Worm (Caenorhabditis elegans) whole organism, mixed stage, embryonic: ENCODE measurements around the gene sru-3.

ENCODE experiments used
- M03D4.4 ChIP-seq: sonication (generic microtip); optimal IDR thresholded peaks from 2 replicates; lab custom pipeline; 2017; ENCODE audit warnings: mild to moderate bottlenecking, missing genetic modification characterization, missing compliant biosample characterization
- bed-3 ChIP-seq: fragments of 200-800 bp; sonication (Bioruptor generic); optimal IDR thresholded peaks from 3 replicates; lab custom pipeline; 2018; ENCODE audit warnings: mild to moderate bottlenecking, missing genetic modification characterization, moderate library complexity, missing compliant biosample characterization
- blmp-1 ChIP-seq: fragments of 150-350 bp; optimal IDR thresholded peaks from 2 replicates; lab custom pipeline; 2014; ENCODE audit warnings: missing biosample characterization, missing genetic modification characterization
- ceh-43 ChIP-seq: fragments of 200-800 bp; sonication (Bioruptor generic); optimal IDR thresholded peaks from 2 replicates; lab custom pipeline; 2018; ENCODE audit warnings: mild to moderate bottlenecking, missing genetic modification characterization, moderate library complexity, missing compliant biosample characterization
- ceh-83 ChIP-seq: fragments of 200-800 bp; sonication (Bioruptor generic); optimal IDR thresholded peaks from 2 replicates; lab custom pipeline; 2018; ENCODE audit warnings: mild to moderate bottlenecking, missing genetic modification characterization, missing compliant biosample characterization
- ces-1 ChIP-seq: fragments of 150-350 bp; optimal IDR thresholded peaks from 2 replicates; lab custom pipeline; 2014; ENCODE audit warnings: missing biosample characterization, missing genetic modification reagents, missing genetic modification characterization
- cnd-1 ChIP-seq: fragments of 200-800 bp; sonication (Bioruptor generic); optimal IDR thresholded peaks from 2 replicates; lab custom pipeline; 2018; ENCODE audit warnings: mild to moderate bottlenecking, missing genetic modification characterization, missing compliant biosample characterization
- elt-1 ChIP-seq: sonication (generic microtip); optimal IDR thresholded peaks from 2 replicates; lab custom pipeline; 2017; ENCODE audit warnings: missing genetic modification characterization, mild to moderate bottlenecking, missing compliant biosample characterization, antibody characterized with exemption, moderate library complexity, borderline replicate concordance; ENCODE audit not compliant: insufficient read depth
- flh-1 ChIP-seq: fragments of 200-800 bp; sonication (Bioruptor generic); optimal IDR thresholded peaks from 2 replicates; lab custom pipeline; 2018; ENCODE audit warnings: mild to moderate bottlenecking, missing genetic modification characterization, moderate library complexity, missing compliant biosample characterization
- ham-2 ChIP-seq: fragments of 200-800 bp; sonication (Bioruptor generic); optimal IDR thresholded peaks from 2 replicates; lab custom pipeline; 2018; ENCODE audit warnings: mild to moderate bottlenecking, missing genetic modification characterization, missing compliant biosample characterization
- lin-13 ChIP-seq: fragments of 150-350 bp; optimal IDR thresholded peaks from 2 replicates; lab custom pipeline; 2014; ENCODE audit warnings: missing biosample characterization, missing genetic modification characterization
- lin-32 ChIP-seq: fragments of 200-800 bp; sonication (Bioruptor generic); optimal IDR thresholded peaks from 2 replicates; lab custom pipeline; 2018; ENCODE audit warnings: mild to moderate bottlenecking, missing genetic modification characterization, missing compliant biosample characterization
- lsy-2 ChIP-seq: fragments of 150-350 bp; optimal IDR thresholded peaks from 2 replicates; lab custom pipeline; 2014; ENCODE audit warnings: missing biosample characterization, missing genetic modification characterization
- mab-5 ChIP-seq: fragments of 150-350 bp; optimal IDR thresholded peaks from 2 replicates; lab custom pipeline; 2014; ENCODE audit warnings: missing biosample characterization, missing genetic modification characterization
- mep-1 ChIP-seq: fragments of 150-350 bp; optimal IDR thresholded peaks from 2 replicates; lab custom pipeline; 2017; ENCODE audit warnings: missing biosample characterization, missing genetic modification reagents, missing genetic modification characterization, inconsistent platforms
- mls-2 ChIP-seq: sonication (generic microtip); optimal IDR thresholded peaks from 2 replicates; lab custom pipeline; 2016; ENCODE audit warnings: mild to moderate bottlenecking, missing genetic modification characterization, moderate library complexity, missing compliant biosample characterization
- nhr-12 ChIP-seq: fragments of 150-350 bp; optimal IDR thresholded peaks from 2 replicates; lab custom pipeline; 2014; ENCODE audit warnings: missing biosample characterization, missing genetic modification characterization
- nhr-2 ChIP-seq: fragments of 150-350 bp; optimal IDR thresholded peaks from 2 replicates; lab custom pipeline; 2014; ENCODE audit warnings: missing biosample characterization, missing genetic modification characterization
- nhr-237 ChIP-seq: fragments of 150-350 bp; optimal IDR thresholded peaks from 2 replicates; lab custom pipeline; 2014; ENCODE audit warnings: missing biosample characterization, missing genetic modification characterization
- nhr-28 ChIP-seq: fragments of 150-350 bp; optimal IDR thresholded peaks from 2 replicates; lab custom pipeline; 2014; ENCODE audit warnings: missing biosample characterization, missing genetic modification characterization
- nhr-76 ChIP-seq: sonication (generic microtip); optimal IDR thresholded peaks from 2 replicates; lab custom pipeline; 2017; ENCODE audit warnings: missing biosample characterization, missing genetic modification characterization
- pha-4 ChIP-seq: fragments of 150-350 bp; optimal IDR thresholded peaks from 2 replicates; lab custom pipeline; 2018; ENCODE audit warnings: missing biosample characterization, missing genetic modification reagents, missing genetic modification characterization
- sem-2 ChIP-seq: fragments of 200-800 bp; sonication (Bioruptor generic); optimal IDR thresholded peaks from 2 replicates; lab custom pipeline; 2018; ENCODE audit warnings: mild to moderate bottlenecking, missing genetic modification characterization, missing compliant biosample characterization
- snpc-4 ChIP-seq: fragments of 150-350 bp; optimal IDR thresholded peaks from 2 replicates; lab custom pipeline; 2014; ENCODE audit warnings: missing biosample characterization, missing genetic modification characterization
- sptf-1 ChIP-seq: sonication (generic microtip); optimal IDR thresholded peaks from 2 replicates; lab custom pipeline; 2017; ENCODE audit warnings: mild to moderate bottlenecking, missing genetic modification characterization, moderate library complexity, missing compliant biosample characterization
- tbx-8 ChIP-seq: fragments of 200-800 bp; sonication (Bioruptor generic); optimal IDR thresholded peaks from 2 replicates; lab custom pipeline; 2018; ENCODE audit warnings: mild to moderate bottlenecking, missing genetic modification characterization, moderate library complexity, missing compliant biosample characterization
- unc-120 ChIP-seq: sonication (generic microtip); optimal IDR thresholded peaks from 2 replicates; lab custom pipeline; 2017; ENCODE audit warnings: missing genetic modification characterization, missing compliant biosample characterization; ENCODE audit not compliant: poor library complexity, severe bottlenecking
- unc-39 ChIP-seq: fragments of 150-350 bp; optimal IDR thresholded peaks from 2 replicates; lab custom pipeline; 2014; ENCODE audit warnings: missing biosample characterization, missing genetic modification characterization
- unc-62 ChIP-seq: fragments of 150-350 bp; optimal IDR thresholded peaks from 2 replicates; lab custom pipeline; 2014; ENCODE audit warnings: missing biosample characterization, missing genetic modification reagents, missing genetic modification characterization
- zip-8 ChIP-seq: fragments of 150-350 bp; optimal IDR thresholded peaks from 2 replicates; lab custom pipeline; 2014; ENCODE audit warnings: missing biosample characterization, missing genetic modification characterization
- ztf-11 ChIP-seq: fragments of 150-350 bp; optimal IDR thresholded peaks from 2 replicates; lab custom pipeline; 2014; ENCODE audit warnings: missing biosample characterization, missing genetic modification characterization

sru-3 gene

DNA sequence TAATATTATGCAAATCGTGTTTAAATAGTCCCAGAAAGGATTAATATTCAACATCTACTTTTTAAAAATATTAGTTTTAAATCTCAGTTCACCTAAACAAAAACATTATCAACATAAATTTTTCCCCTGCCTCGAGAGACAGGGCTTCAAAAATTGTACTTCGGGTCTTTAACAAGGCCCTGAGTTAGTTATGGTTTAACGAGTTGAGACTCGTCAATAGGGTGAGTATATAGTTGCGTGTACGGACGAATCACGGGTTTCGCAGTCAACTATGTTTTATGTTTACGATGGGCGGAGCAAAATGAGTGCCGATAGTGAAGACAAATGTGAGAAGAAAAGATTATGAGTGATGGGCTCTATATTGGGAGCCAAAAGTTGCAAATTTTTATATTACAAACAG lies 15.2 kb downstream of the sru-3 start:
- TF ChIP-seq unc-39 (tag; lab: Kevin White, UChicago), result no peak
- TF ChIP-seq ham-2 (GFP tag; lab: Kevin White, UChicago), result no peak
- no peak for TF ChIP-seq nhr-237 (tag; lab: Kevin White, UChicago)
- TF ChIP-seq mep-1, result no peak
- TF ChIP-seq ceh-83 (GFP tag; lab: Kevin White, UChicago), result no peak
- no peak for TF ChIP-seq M03D4.4 (tag; lab: Kevin White, UChicago)
- no peak for TF ChIP-seq flh-1 (GFP tag; lab: Kevin White, UChicago)

- TF ChIP-seq sem-2 (GFP tag; lab: Kevin White, UChicago), result no peak
- no peak for TF ChIP-seq mls-2 (tag; lab: Kevin White, UChicago)
- no peak for TF ChIP-seq ceh-83 (GFP tag; lab: Kevin White, UChicago)
- no peak for TF ChIP-seq mep-1
- no peak for TF ChIP-seq flh-1 (GFP tag; lab: Kevin White, UChicago)
- no peak for TF ChIP-seq nhr-28 (tag; lab: Kevin White, UChicago)
- TF ChIP-seq unc-39 (tag; lab: Kevin White, UChicago), result no peak
- no peak for TF ChIP-seq unc-120 (tag; lab: Kevin White, UChicago)
- TF ChIP-seq nhr-237 (tag; lab: Kevin White, UChicago), result no peak
- TF ChIP-seq ces-1 (GFP tag; lab: Kevin White, UChicago), result no peak
- no peak for TF ChIP-seq zip-8 (tag; lab: Kevin White, UChicago)
- no peak for TF ChIP-seq bed-3 (GFP tag; lab: Kevin White, UChicago)
- TF ChIP-seq elt-1, result no peak
- TF ChIP-seq snpc-4 (tag; lab: Kevin White, UChicago), result no peak
- TF ChIP-seq unc-62, result no peak
Measured at ce11 chrIV:9512836-9513235, 16.4 kb downstream of the sru-3 start, which contains the start of gene C33A12.3. C33A12.3 (minus strand) TSS chrIV:9513002.

DNA sequence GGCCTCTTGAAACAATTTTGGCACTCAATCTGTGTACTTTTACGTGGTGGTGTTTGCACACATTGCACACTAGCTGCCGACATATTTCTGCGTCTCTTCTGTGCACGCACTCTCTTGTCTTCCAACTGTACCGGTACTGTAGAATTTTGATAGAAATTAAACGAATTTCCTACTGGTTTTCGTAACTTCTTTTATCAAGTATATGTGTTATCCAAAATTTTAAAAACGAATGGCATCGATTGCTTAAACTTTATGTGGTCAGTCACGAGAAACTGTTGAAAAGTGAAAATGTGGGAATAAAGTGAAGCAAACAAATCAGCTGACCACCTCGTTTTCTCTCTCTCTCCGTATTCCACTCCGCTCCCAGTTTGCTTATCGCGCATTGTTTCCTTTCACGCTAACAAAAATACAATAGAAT lies 17.0 kb downstream of the sru-3 start:
- TF ChIP-seq pha-4 (tag; lab: Kevin White, UChicago) (no peak), mep-1 (no peak), blmp-1 (tag; lab: Kevin White, UChicago) (peak; percentile 51), lin-32 (GFP tag; lab: Kevin White, UChicago) (no peak), mls-2 (tag; lab: Kevin White, UChicago) (no peak), sptf-1 (tag; lab: Kevin White, UChicago) (no peak), nhr-12 (tag; lab: Kevin White, UChicago) (no peak), ztf-11 (tag; lab: Kevin White, UChicago) (no peak), lsy-2 (tag; lab: Kevin White, UChicago) (peak; percentile 32), nhr-2 (tag; lab: Kevin White, UChicago) (no peak), ces-1 (GFP tag; lab: Kevin White, UChicago) (peak; percentile 41), ceh-83 (GFP tag; lab: Kevin White, UChicago) (no peak), flh-1 (GFP tag; lab: Kevin White, UChicago) (no peak), ceh-43 (GFP tag; lab: Kevin White, UChicago) (no peak), ham-2 (GFP tag; lab: Kevin White, UChicago) (peak; percentile 67)

DNA sequence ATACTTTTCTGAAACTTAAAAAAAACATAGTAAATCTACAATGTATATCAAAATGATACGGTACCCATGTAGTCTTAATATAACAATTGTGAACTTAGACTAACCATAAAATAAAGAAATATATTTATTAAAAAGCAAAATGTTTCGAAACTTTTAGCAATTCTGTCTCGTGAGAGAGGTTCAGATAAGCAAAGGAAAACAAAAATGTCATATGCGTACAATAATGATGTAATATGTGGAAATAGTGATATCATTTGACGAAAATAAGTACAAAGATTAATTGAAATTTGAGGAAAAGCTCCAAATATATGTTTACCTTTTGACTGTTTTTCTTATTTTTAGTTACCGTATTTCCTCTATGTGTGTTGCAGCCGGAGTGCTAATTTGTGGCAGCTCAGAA lies 17.7 kb downstream of the sru-3 start:
- TF ChIP-seq nhr-2 (tag; lab: Kevin White, UChicago) (no peak), sptf-1 (tag; lab: Kevin White, UChicago) (no peak), nhr-76 (tag; lab: Kevin White, UChicago) (no peak), cnd-1 (no peak), lin-13 (no peak), unc-39 (tag; lab: Kevin White, UChicago) (no peak), flh-1 (GFP tag; lab: Kevin White, UChicago) (no peak), unc-120 (tag; lab: Kevin White, UChicago) (no peak), mab-5 (tag; lab: Kevin White, UChicago) (no peak), nhr-28 (tag; lab: Kevin White, UChicago) (no peak), ceh-43 (GFP tag; lab: Kevin White, UChicago) (no peak), sem-2 (GFP tag; lab: Kevin White, UChicago) (no peak), elt-1 (no peak), ztf-11 (tag; lab: Kevin White, UChicago) (no peak), lsy-2 (tag; lab: Kevin White, UChicago) (no peak), M03D4.4 (tag; lab: Kevin White, UChicago) (no peak), pha-4 (tag; lab: Kevin White, UChicago) (no peak), ceh-83 (GFP tag; lab: Kevin White, UChicago) (no peak), tbx-8 (GFP tag; lab: Kevin White, UChicago) (no peak)
